Worm (Caenorhabditis elegans): ENCODE data around the gene ZC84.1.

ZC84.1 gene

DNA sequence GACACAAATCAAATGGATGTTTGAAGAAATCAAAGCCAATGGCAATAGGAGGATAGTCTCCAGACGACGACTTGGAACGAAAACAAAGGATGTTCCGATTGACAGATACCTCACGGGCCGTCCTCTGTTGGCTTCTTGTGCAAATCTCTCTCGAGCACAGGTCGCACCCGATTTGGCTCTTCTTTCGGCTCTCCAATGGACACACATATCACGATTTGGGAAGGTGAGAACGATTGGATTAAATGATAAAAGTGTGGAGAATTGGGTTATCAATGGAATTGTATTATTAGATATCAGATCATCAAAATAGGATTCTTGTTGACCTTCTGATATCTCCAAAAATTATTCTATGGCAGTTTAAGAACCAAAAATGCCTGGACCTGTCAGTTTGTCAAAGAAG, at the start of gene ZC84.1:
ZC84.1 (minus strand) TSS at position 101 of the 400 bp plus-strand sequence.
- TF ChIP-seq ztf-11 (tag; optimal IDR thresholded peaks at IDR 0.05) (no peak), ceh-82 (tag; optimal IDR thresholded peaks at IDR 0.05) (no peak), alr-1 (tag; optimal IDR thresholded peaks at IDR 0.05; ENCODE audit: borderline replicate concordance) (no peak), irx-1 (tag; optimal IDR thresholded peaks at IDR 0.05) (no peak), fkh-4 (tag; optimal IDR thresholded peaks at IDR 0.05; ENCODE audit: borderline replicate concordance) (no peak), egl-13 (tag; optimal IDR thresholded peaks at IDR 0.05) (no peak), Y116A8C.19 (tag; optimal IDR thresholded peaks at IDR 0.05; ENCODE audit: borderline replicate concordance) (no peak), mab-9 (GFP tag; IDR thresholded peaks at IDR 0.05) (no peak), nhr-47 (tag; optimal IDR thresholded peaks at IDR 0.05) (no peak), grh-1 (GFP tag; IDR thresholded peaks at IDR 0.05) (no peak), aha-1 (tag; optimal IDR thresholded peaks at IDR 0.05) (no peak), C16A3.4 (tag; optimal IDR thresholded peaks at IDR 0.05) (no peak), nhr-11 (tag; optimal IDR thresholded peaks at IDR 0.05) (no peak), ceh-90 (tag; optimal IDR thresholded peaks at IDR 0.05) (no peak), tlp-1 (tag; optimal IDR thresholded peaks at IDR 0.05) (no peak), efl-1 (optimal IDR thresholded peaks at IDR 0.05) (no peak), efl-1 (GFP tag; optimal IDR thresholded peaks at IDR 0.05 in 1 of 2) (no peak), hlh-17 (GFP tag; optimal IDR thresholded peaks at IDR 0.05; ENCODE audit: borderline replicate concordance) (no peak)

ce11 chrIII:9255801-9256200, 49.7 kb upstream of the ZC84.1 start:
- TF ChIP-seq Y116A8C.19 (tag; optimal IDR thresholded peaks at IDR 0.05; ENCODE audit: borderline replicate concordance) (no peak), lir-3 (tag; optimal IDR thresholded peaks at IDR 0.05; ENCODE audit: poor library complexity) (no peak), nhr-20 (tag; optimal IDR thresholded peaks at IDR 0.05) (no peak), irx-1 (tag; optimal IDR thresholded peaks at IDR 0.05) (no peak), efl-1 (optimal IDR thresholded peaks at IDR 0.05) (no peak), efl-1 (GFP tag; optimal IDR thresholded peaks at IDR 0.05 in 1 of 2) (peak in 1 of 2 experiments; percentile 86), lin-35 (GFP tag; optimal IDR thresholded peaks at IDR 0.05) (no peak), nhr-47 (tag; optimal IDR thresholded peaks at IDR 0.05) (no peak), efl-3 (GFP tag; optimal IDR thresholded peaks at IDR 0.05) (no peak), nhr-85 (tag) (peak; percentile 53), elt-2 (tag; optimal IDR thresholded peaks at IDR 0.05) (peak; percentile 81), C16A3.4 (tag; optimal IDR thresholded peaks at IDR 0.05) (no peak), hpl-2 (GFP tag; optimal IDR thresholded peaks at IDR 0.05) (no peak), blmp-1 (tag; optimal IDR thresholded peaks at IDR 0.05) (peak; percentile 2), pqm-1 (tag; optimal IDR thresholded peaks at IDR 0.05) (peak; percentile 48), hlh-17 (GFP tag; optimal IDR thresholded peaks at IDR 0.05; ENCODE audit: borderline replicate concordance) (no peak), grh-1 (GFP tag; IDR thresholded peaks at IDR 0.05) (no peak)

DNA sequence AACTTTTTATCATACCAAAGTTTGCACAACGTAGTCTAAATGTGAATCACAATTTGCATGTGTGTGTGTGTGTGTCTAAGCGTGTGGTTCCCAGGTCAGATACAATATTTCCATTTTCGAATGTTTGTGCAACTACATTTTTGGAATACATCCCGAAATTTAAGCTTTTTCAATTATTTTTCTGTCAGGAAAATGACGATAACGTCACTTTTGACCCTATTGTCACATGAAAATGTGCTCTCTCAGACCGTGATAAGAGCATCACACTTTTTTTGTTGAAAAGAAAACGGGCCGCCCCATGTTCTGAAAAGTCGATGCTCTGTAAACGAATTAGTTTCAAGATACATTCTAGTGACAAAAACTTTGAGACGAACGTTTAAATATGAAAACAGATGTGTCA, 48.9 kb upstream of the ZC84.1 start:
- TF ChIP-seq lir-3 (tag; optimal IDR thresholded peaks at IDR 0.05; ENCODE audit: poor library complexity) (no peak), lin-35 (GFP tag; optimal IDR thresholded peaks at IDR 0.05) (peak in 1 of 2 experiments; percentile 13), grh-1 (GFP tag; IDR thresholded peaks at IDR 0.05) (no peak), elt-2 (tag; optimal IDR thresholded peaks at IDR 0.05) (peak; percentile 50)

DNA sequence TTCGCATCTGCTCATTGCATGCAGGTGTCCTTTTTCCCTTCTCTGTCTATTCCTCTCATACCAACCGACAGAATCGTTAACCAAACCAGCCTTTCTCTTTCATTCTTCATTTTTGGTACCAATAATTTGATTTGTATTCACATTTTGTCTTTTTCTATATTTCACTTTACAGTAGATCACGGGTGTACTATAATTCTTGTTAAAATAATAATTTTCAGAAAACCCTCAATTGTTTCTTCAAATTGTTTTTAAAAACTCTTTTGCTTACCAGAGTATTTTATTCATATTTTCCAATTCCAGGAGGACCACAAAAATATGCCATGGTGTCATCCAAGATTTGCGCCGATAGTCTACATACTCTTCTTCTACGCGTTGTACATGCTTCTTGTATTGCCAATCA, 44.6 kb upstream of the ZC84.1 start, which contains the start of gene T02C1.2:
T02C1.2 (plus strand) TSS at position 301 of the 400 bp plus-strand sequence.
- peak; percentile 20 for TF ChIP-seq blmp-1 (tag; optimal IDR thresholded peaks at IDR 0.05)
- TF ChIP-seq zag-1 (tag; optimal IDR thresholded peaks at IDR 0.05): no peak
- no peak for TF ChIP-seq sptf-1 (tag; optimal IDR thresholded peaks at IDR 0.05)
- no peak for TF ChIP-seq ceh-82 (tag; optimal IDR thresholded peaks at IDR 0.05)
- no peak for TF ChIP-seq nhr-71 (tag; optimal IDR thresholded peaks at IDR 0.05)

- TF ChIP-seq vab-15 (tag; optimal IDR thresholded peaks at IDR 0.05) (no peak), fkh-4 (tag; optimal IDR thresholded peaks at IDR 0.05; ENCODE audit: borderline replicate concordance) (no peak), efl-1 (optimal IDR thresholded peaks at IDR 0.05) (no peak), efl-1 (GFP tag; optimal IDR thresholded peaks at IDR 0.05 in 1 of 2) (peak in 1 of 2 experiments; percentile 51)
Measured at ce11 chrIII:9247221-9247620, 41.1 kb upstream of the ZC84.1 start, which contains the start of gene T02C1.1. Gene T02C1.1, plus strand, starts transcription at chrIII:9247525.

Measured in whole organism, L1 larva.